Fruit fly (Drosophila melanogaster): Measurements from ENCODE around the gene Zpr1.

Gene Zpr1

dm6 chrX:9158366-9158765, 3.5 kb downstream of the Zpr1 start, which contains the start of the genes Ost48 and Dlip1:
Ost48 (minus strand) TSS chrX:9158515.
Dlip1 (plus strand) TSS chrX:9158622.
- TF ChIP-seq Pif1B (GFP tag; optimal IDR thresholded peaks at IDR 0.05), result no peak
- no peak for TF ChIP-seq Pif1A (GFP tag; optimal IDR thresholded peaks at IDR 0.05)
- TF ChIP-seq Ets98B (GFP tag; IDR thresholded peaks at IDR 0.05), result no peak
- no peak for TF ChIP-seq CG34367 (tag; optimal IDR thresholded peaks at IDR 0.05)
- TF ChIP-seq CG14655 (GFP tag; optimal IDR thresholded peaks at IDR 0.05), result no peak
- no peak for TF ChIP-seq CG15710 (tag; optimal IDR thresholded peaks at IDR 0.05)
- TF ChIP-seq CG32121 (GFP tag; IDR thresholded peaks at IDR 0.05), result no peak
- no peak for TF ChIP-seq Snoo (tag; optimal IDR thresholded peaks at IDR 0.05)
- no peak for TF ChIP-seq rn (GFP tag; IDR thresholded peaks at IDR 0.05)
- no peak for TF ChIP-seq gl (tag; optimal IDR thresholded peaks at IDR 0.05)
- no peak for TF ChIP-seq CG8159 (tag; optimal IDR thresholded peaks at IDR 0.05)
- no peak for TF ChIP-seq CG9948 (tag; optimal IDR thresholded peaks at IDR 0.05)
- no peak for TF ChIP-seq CG4496 (GFP tag; IDR thresholded peaks at IDR 0.05)
- no peak for TF ChIP-seq D1 (tag; optimal IDR thresholded peaks at IDR 0.05)

DNA sequence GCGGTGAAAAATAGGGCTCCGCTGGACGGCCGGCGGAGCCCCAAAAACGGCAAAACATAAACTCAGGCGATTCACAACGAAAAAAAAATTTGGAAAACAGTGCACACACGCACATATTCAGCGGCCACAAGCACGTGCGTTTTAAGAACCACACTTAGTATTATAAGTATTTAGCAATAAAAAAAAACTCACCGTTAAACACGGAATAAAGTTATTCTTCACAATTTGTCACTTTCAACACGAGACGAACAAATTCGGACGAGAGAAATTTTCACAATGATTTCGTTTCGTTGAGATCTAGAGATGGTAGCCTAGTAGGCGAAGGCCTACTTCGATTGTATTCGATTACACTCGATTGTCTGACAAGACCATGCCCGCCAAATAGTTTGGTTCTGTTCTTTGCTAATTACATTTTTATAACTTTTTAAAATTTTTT, 5.5 kb downstream of the Zpr1 start, which contains the start of gene His3.3B:
His3.3B (minus strand) TSS at position 282 of the 436 bp plus-strand sequence.
- TF ChIP-seq CG12605 (GFP tag; IDR thresholded peaks at IDR 0.05) (no peak), Snoo (tag; optimal IDR thresholded peaks at IDR 0.05) (no peak), CG9948 (tag; optimal IDR thresholded peaks at IDR 0.05) (no peak), gl (tag; optimal IDR thresholded peaks at IDR 0.05) (no peak)

DNA sequence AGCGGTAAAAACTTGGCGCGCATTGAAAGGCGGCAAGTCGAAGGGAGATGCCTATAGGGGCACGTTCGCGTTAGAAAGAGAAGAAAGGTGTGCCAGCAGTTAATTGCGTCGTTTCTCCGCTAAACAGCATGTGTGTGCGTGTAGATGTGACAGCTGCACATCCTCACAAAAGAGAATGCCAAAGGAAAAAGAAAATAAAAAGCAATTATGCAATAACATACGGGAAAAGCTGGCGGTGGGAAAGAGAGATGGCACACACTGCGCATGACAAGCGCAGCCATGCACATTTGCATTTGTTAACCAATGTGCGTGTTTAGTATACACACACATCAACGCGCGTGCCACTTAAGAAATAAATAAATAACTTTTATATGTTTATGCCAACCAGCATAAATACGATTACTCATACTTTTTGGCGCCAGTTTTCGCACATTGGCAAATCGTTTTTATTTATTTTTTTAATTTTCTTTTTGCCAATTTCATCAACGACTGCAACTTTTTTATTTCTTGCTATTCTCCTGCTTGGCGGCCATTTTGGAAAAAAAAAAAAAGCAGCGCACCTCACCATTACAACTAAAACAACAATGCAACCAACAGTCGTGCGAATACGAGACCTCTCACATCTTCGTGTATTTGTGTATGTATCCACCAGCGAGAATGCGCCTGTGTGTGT, 6.0 kb downstream of the Zpr1 start:
- no peak for TF ChIP-seq Snoo (tag; optimal IDR thresholded peaks at IDR 0.05)
- no peak for TF ChIP-seq rn (GFP tag; IDR thresholded peaks at IDR 0.05)
- TF ChIP-seq CG13204 (GFP tag; optimal IDR thresholded peaks at IDR 0.05), result peak; percentile 41
- no peak for TF ChIP-seq D1 (tag; optimal IDR thresholded peaks at IDR 0.05)
- TF ChIP-seq Pif1A (GFP tag; optimal IDR thresholded peaks at IDR 0.05), result peak; percentile 50
- TF ChIP-seq CG8301 (tag; optimal IDR thresholded peaks at IDR 0.05), result peak; percentile 12
- TF ChIP-seq CG4496 (GFP tag; IDR thresholded peaks at IDR 0.05), result peak; percentile 31; the same call in 1 of the 3 replicates
- TF ChIP-seq CG34367 (tag; optimal IDR thresholded peaks at IDR 0.05), result peak; percentile 49
- peak; percentile 54 for TF ChIP-seq CG14655 (GFP tag; optimal IDR thresholded peaks at IDR 0.05)
- peak; percentile 53 for TF ChIP-seq gl (tag; optimal IDR thresholded peaks at IDR 0.05)
- TF ChIP-seq CG32121 (GFP tag; IDR thresholded peaks at IDR 0.05), result peak; percentile 23
- TF ChIP-seq CG10348 (GFP tag; IDR thresholded peaks at IDR 0.05), result no peak
- TF ChIP-seq CG8159 (tag; optimal IDR thresholded peaks at IDR 0.05), result peak; percentile 25
- TF ChIP-seq fd96Ca (GFP tag; IDR thresholded peaks at IDR 0.05), result peak; percentile 46; the same call in 2 of the 3 replicates
- no peak for TF ChIP-seq Ets98B (GFP tag; IDR thresholded peaks at IDR 0.05)
- no peak for TF ChIP-seq EcR (GFP tag; optimal IDR thresholded peaks at IDR 0.05)
- TF ChIP-seq CG9948 (tag; optimal IDR thresholded peaks at IDR 0.05), result peak; percentile 9
- TF ChIP-seq CG17806 (tag; optimal IDR thresholded peaks at IDR 0.05), result no peak
- TF ChIP-seq Pif1B (GFP tag; optimal IDR thresholded peaks at IDR 0.05), result peak; percentile 55
- TF ChIP-seq CG15710 (tag; optimal IDR thresholded peaks at IDR 0.05), result peak; percentile 31
- TF ChIP-seq CG12605 (GFP tag; IDR thresholded peaks at IDR 0.05), result peak; percentile 29

DNA sequence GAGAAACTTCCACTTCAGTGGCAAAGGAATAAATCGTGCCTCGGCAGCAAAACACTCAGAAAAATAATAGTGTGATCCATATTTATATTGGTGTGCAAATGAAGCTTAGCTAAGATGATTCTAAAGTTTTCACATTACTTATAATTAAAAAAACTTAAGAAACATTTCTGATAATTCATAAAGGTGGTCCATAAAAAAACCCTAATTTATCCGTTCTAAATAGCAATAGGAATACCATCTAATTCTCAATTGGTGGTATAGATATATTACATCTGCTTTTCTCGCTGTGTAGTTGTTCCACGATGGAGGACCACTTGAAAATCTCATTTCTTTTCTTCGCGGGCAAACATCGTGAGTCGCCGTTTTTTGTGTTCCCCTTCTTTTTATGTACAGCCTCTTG, 6.8 kb downstream of the Zpr1 start:
- TF ChIP-seq CG15710 (tag; optimal IDR thresholded peaks at IDR 0.05) (peak; percentile 82), CG8159 (tag; optimal IDR thresholded peaks at IDR 0.05) (peak; percentile 86), CG10348 (GFP tag; IDR thresholded peaks at IDR 0.05) (no peak), CG9948 (tag; optimal IDR thresholded peaks at IDR 0.05) (peak; percentile 78), CG12605 (GFP tag; IDR thresholded peaks at IDR 0.05) (no peak), CG13204 (GFP tag; optimal IDR thresholded peaks at IDR 0.05) (no peak), fd96Ca (GFP tag; IDR thresholded peaks at IDR 0.05) (no peak), CG4496 (GFP tag; IDR thresholded peaks at IDR 0.05) (peak; percentile 54; the same call in 2 of the 3 replicates), Pif1B (GFP tag; optimal IDR thresholded peaks at IDR 0.05) (peak; percentile 31), CG14655 (GFP tag; optimal IDR thresholded peaks at IDR 0.05) (peak; percentile 82), CG17806 (tag; optimal IDR thresholded peaks at IDR 0.05) (peak; percentile 79), EcR (GFP tag; optimal IDR thresholded peaks at IDR 0.05) (no peak), Snoo (tag; optimal IDR thresholded peaks at IDR 0.05) (peak; percentile 57), CG8301 (tag; optimal IDR thresholded peaks at IDR 0.05) (peak; percentile 80), rn (GFP tag; IDR thresholded peaks at IDR 0.05) (no peak), CG34367 (tag; optimal IDR thresholded peaks at IDR 0.05) (peak; percentile 48), Ets98B (GFP tag; IDR thresholded peaks at IDR 0.05) (peak; percentile 23; the same call in 1 of the 2 replicates), D1 (tag; optimal IDR thresholded peaks at IDR 0.05) (peak; percentile 68), Pif1A (GFP tag; optimal IDR thresholded peaks at IDR 0.05) (peak; percentile 48), CG32121 (GFP tag; IDR thresholded peaks at IDR 0.05) (peak; percentile 53; the same call in 1 of the 2 replicates), gl (tag; optimal IDR thresholded peaks at IDR 0.05) (peak; percentile 24)

DNA sequence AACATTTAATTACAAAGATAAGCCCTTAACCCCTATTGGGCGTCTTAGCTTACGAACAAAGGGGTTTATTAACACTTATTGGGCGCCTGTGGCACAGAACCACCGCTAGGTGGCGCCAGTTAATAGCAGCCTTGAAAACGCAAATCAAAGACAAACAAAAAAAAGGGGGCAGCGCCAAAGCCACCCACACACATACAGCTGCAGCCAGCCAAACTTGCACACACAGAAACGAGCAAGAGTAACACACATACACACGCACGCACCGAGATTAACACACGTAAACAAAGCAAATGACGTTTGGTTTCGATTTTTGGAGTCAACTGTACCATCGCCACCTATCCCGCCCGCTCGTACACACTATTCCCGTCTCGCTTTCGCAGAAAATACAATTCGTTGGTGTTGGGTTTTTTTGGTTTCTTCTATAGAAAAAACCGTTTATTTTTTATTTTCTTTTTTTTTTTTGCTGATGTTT, 9.7 kb downstream of the Zpr1 start:
- TF ChIP-seq CG10348 (GFP tag; IDR thresholded peaks at IDR 0.05) (no peak), CG32121 (GFP tag; IDR thresholded peaks at IDR 0.05) (peak; percentile 74), CG8159 (tag; optimal IDR thresholded peaks at IDR 0.05) (peak; percentile 43), gl (tag; optimal IDR thresholded peaks at IDR 0.05) (no peak), Pif1A (GFP tag; optimal IDR thresholded peaks at IDR 0.05) (no peak), rn (GFP tag; IDR thresholded peaks at IDR 0.05) (no peak; the same call in 1 of the 2 replicates), fd96Ca (GFP tag; IDR thresholded peaks at IDR 0.05) (peak; percentile 70; the same call in 1 of the 3 replicates), CG14655 (GFP tag; optimal IDR thresholded peaks at IDR 0.05) (no peak), Snoo (tag; optimal IDR thresholded peaks at IDR 0.05) (no peak), CG15710 (tag; optimal IDR thresholded peaks at IDR 0.05) (no peak), Pif1B (GFP tag; optimal IDR thresholded peaks at IDR 0.05) (no peak), CG34367 (tag; optimal IDR thresholded peaks at IDR 0.05) (peak; percentile 8), CG17806 (tag; optimal IDR thresholded peaks at IDR 0.05) (no peak), CG4496 (GFP tag; IDR thresholded peaks at IDR 0.05) (peak; percentile 69; the same call in 2 of the 3 replicates), Ets98B (GFP tag; IDR thresholded peaks at IDR 0.05) (peak; percentile 70), CG8301 (tag; optimal IDR thresholded peaks at IDR 0.05) (peak; percentile 9), EcR (GFP tag; optimal IDR thresholded peaks at IDR 0.05) (peak; percentile 8), CG12605 (GFP tag; IDR thresholded peaks at IDR 0.05) (peak; percentile 71), CG9948 (tag; optimal IDR thresholded peaks at IDR 0.05) (no peak), CG13204 (GFP tag; optimal IDR thresholded peaks at IDR 0.05) (peak; percentile 33), D1 (tag; optimal IDR thresholded peaks at IDR 0.05) (no peak)

Data from whole organism, pupa.